Worm (Caenorhabditis elegans): Measurements from ENCODE around the gene F14H3.12.

The F14H3.12 gene

DNA sequence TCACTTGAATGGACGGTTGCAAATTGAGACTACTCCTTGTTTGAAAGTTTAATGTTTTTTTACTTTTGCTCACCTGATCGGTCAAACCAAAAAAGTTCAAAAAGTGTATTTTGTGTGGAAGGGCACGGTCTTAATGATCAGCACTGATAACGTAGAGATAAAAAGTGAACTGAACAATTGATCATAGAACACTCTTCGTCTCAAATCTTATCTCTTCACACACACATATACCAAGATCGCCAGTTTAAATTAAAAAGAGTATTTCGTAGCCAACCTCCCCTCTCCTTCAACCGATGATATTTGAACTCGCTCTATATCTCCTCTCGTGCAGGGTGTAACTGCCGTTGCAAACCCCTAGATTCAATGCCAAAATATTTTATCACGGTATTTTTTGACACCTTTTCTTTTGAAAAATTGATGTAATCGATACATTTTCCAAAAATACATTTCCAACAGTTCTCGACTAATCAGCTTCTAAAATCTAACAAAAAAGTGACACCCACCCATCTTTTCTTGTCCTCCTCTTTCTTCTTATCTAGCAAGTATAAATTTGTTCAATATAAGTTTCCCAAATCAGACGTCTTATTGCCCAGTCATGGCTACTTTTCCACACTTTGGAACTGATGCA is 25.1 kb upstream of the F14H3.12 start, which contains the start of gene cth-1:
cth-1 (plus strand) TSS at position 578 of the 628 bp plus-strand sequence.
- no peak for TF ChIP-seq tbx-37 (GFP tag; conservative IDR thresholded peaks at IDR 0.05)
- TF ChIP-seq B0310.2 (tag; optimal IDR thresholded peaks at IDR 0.05) = no peak
- TF ChIP-seq ceh-13 (GFP tag; optimal IDR thresholded peaks at IDR 0.05) = no peak
- no peak for TF ChIP-seq tra-4 (tag; optimal IDR thresholded peaks at IDR 0.05)
- TF ChIP-seq tbx-11 (GFP tag; IDR thresholded peaks at IDR 0.05) = no peak
- no peak for TF ChIP-seq F13C5.2 (tag; optimal IDR thresholded peaks at IDR 0.05)
- TF ChIP-seq hmbx-1 (tag; optimal IDR thresholded peaks at IDR 0.05) = no peak
- no peak for TF ChIP-seq ama-1 (optimal IDR thresholded peaks at IDR 0.05)
- no peak for TF ChIP-seq hnd-1 (tag; optimal IDR thresholded peaks at IDR 0.05)
- TF ChIP-seq hmg-4 (GFP tag; optimal IDR thresholded peaks at IDR 0.05) = no peak
- no peak for TF ChIP-seq sea-1 (GFP tag; conservative IDR thresholded peaks at IDR 0.05)
- TF ChIP-seq ceh-36 (tag; optimal IDR thresholded peaks at IDR 0.05) = no peak
- no peak for TF ChIP-seq flt-1 (GFP tag; IDR thresholded peaks at IDR 0.05)
- no peak for TF ChIP-seq scrt-1 (GFP tag; IDR thresholded peaks at IDR 0.05)
- no peak for TF ChIP-seq aly-1 (tag; optimal IDR thresholded peaks at IDR 0.05)
- no peak for TF ChIP-seq pes-1 (GFP tag; IDR thresholded peaks at IDR 0.05)
- no peak for TF ChIP-seq ets-7 (tag; optimal IDR thresholded peaks at IDR 0.05)

DNA sequence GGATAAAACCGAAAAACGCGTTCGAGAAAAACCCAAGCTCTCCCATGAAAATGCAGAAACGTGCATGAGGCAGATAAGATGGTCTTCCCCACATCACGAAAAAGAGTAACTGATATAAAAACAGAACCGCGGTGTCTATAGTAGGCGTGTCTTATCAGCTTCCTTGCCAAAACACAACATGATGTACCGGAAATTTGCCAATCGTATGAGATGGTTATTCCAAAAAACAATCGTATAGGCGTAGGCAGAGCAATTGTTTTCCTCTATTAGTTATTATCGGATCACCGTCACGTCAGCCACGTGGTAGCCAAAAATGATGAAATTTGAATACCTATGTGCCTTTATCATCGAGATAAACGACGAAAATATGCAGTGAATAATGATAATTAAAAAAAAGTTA is 24.3 kb upstream of the F14H3.12 start, which contains the start of gene str-7:
str-7 (minus strand) TSS at position 101 of the 400 bp plus-strand sequence.
- TF ChIP-seq tra-4 (tag; optimal IDR thresholded peaks at IDR 0.05) (no peak), hnd-1 (tag; optimal IDR thresholded peaks at IDR 0.05) (no peak), ets-7 (tag; optimal IDR thresholded peaks at IDR 0.05) (no peak), pes-1 (GFP tag; IDR thresholded peaks at IDR 0.05) (no peak), flt-1 (GFP tag; IDR thresholded peaks at IDR 0.05) (no peak), tbx-11 (GFP tag; IDR thresholded peaks at IDR 0.05) (no peak), ceh-13 (GFP tag; optimal IDR thresholded peaks at IDR 0.05) (no peak), tbx-37 (GFP tag; conservative IDR thresholded peaks at IDR 0.05) (no peak), ceh-36 (tag; optimal IDR thresholded peaks at IDR 0.05) (no peak), scrt-1 (GFP tag; IDR thresholded peaks at IDR 0.05) (no peak)

DNA sequence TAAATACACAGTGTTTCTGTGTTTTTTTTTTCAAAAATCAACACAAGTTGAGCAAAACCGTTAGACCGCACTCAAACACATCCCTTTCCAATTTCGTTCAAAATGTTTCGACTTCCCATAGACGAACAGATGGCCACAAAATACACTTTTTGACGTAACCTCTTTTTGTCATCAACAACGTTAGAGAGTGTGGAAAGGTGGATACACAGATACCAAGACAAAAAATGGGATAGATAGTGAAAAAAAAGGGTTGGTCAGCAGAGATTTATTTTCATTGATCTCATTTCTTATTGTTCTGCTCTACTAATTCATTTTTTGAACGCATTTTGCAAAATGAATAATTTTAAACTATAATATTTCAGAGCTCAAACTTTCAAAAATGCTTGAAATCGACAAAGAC is 19.7 kb upstream of the F14H3.12 start:
- no peak for TF ChIP-seq sea-1 (GFP tag; conservative IDR thresholded peaks at IDR 0.05)
- TF ChIP-seq tbx-11 (GFP tag; IDR thresholded peaks at IDR 0.05) = no peak
- no peak for TF ChIP-seq F13C5.2 (tag; optimal IDR thresholded peaks at IDR 0.05)
- no peak for TF ChIP-seq hmg-4 (GFP tag; optimal IDR thresholded peaks at IDR 0.05)
- no peak for TF ChIP-seq ceh-36 (tag; optimal IDR thresholded peaks at IDR 0.05)
- TF ChIP-seq hnd-1 (tag; optimal IDR thresholded peaks at IDR 0.05) = no peak
- TF ChIP-seq B0310.2 (tag; optimal IDR thresholded peaks at IDR 0.05) = no peak
- TF ChIP-seq ama-1 (optimal IDR thresholded peaks at IDR 0.05) = no peak
- TF ChIP-seq tra-4 (tag; optimal IDR thresholded peaks at IDR 0.05) = no peak
- no peak for TF ChIP-seq aly-1 (tag; optimal IDR thresholded peaks at IDR 0.05)
- no peak for TF ChIP-seq flt-1 (GFP tag; IDR thresholded peaks at IDR 0.05)

ce11 chrV:16094284-16094683 is 19.2 kb upstream of the F14H3.12 start, which contains the start of gene F22B8.7:
TSS of gene F22B8.7 (plus strand) at chrV:16094584.
- TF ChIP-seq flt-1 (GFP tag; IDR thresholded peaks at IDR 0.05) (no peak), tbx-11 (GFP tag; IDR thresholded peaks at IDR 0.05) (no peak), ama-1 (optimal IDR thresholded peaks at IDR 0.05) (no peak), tra-4 (tag; optimal IDR thresholded peaks at IDR 0.05) (no peak), ceh-13 (GFP tag; optimal IDR thresholded peaks at IDR 0.05) (no peak), F13C5.2 (tag; optimal IDR thresholded peaks at IDR 0.05) (no peak), hmg-4 (GFP tag; optimal IDR thresholded peaks at IDR 0.05) (no peak), pes-1 (GFP tag; IDR thresholded peaks at IDR 0.05) (no peak), ceh-36 (tag; optimal IDR thresholded peaks at IDR 0.05) (no peak), hnd-1 (tag; optimal IDR thresholded peaks at IDR 0.05) (no peak), aly-1 (tag; optimal IDR thresholded peaks at IDR 0.05) (no peak)

DNA sequence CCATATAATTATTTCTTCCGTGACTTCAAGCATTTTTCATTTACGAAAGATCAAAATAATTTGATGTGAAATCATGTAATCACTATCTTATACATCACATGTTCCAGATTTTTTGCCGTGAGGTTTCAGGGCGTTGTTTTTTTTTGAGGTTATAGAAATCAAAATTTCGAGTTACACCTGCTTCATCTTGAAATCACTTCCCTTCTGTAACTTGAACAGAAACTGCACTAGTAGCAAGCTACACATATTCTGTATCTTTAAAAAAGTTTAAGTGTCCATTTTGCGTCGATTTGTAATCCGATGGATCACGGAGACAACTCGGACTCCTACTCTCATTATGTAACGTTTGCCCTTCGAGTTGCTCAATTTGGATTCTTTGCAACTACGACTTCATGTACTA is 15.6 kb upstream of the F14H3.12 start, which contains the start of gene F22B8.3:
F22B8.3 (plus strand) TSS at position 301 of the 400 bp plus-strand sequence.
- TF ChIP-seq ama-1 (optimal IDR thresholded peaks at IDR 0.05) = no peak
- TF ChIP-seq aly-1 (tag; optimal IDR thresholded peaks at IDR 0.05) = no peak
- TF ChIP-seq ceh-36 (tag; optimal IDR thresholded peaks at IDR 0.05) = no peak
- no peak for TF ChIP-seq flt-1 (GFP tag; IDR thresholded peaks at IDR 0.05)

DNA sequence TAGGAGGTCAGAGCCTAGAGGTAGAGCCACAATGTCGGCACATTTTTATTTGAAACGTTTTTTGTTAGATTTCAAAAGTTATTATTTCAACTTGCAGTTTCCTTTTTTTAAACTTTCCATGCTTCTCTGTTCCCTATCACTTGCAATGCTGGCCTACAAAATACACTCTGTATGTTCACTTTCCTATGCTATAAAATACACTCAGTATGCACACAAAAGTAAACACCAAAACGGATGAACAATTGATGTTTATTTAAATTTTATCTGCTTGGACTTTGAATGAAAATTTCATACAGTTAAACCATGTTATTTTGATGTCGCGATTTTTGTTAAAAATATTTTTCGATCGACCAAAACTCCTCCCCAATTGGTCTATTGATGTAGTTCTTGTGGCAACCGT is 5.6 kb upstream of the F14H3.12 start:
- TF ChIP-seq hmbx-1 (tag; optimal IDR thresholded peaks at IDR 0.05) (no peak), hmg-4 (GFP tag; optimal IDR thresholded peaks at IDR 0.05) (no peak), ceh-36 (tag; optimal IDR thresholded peaks at IDR 0.05) (no peak), ceh-13 (GFP tag; optimal IDR thresholded peaks at IDR 0.05) (no peak), flt-1 (GFP tag; IDR thresholded peaks at IDR 0.05) (no peak), sea-1 (GFP tag; conservative IDR thresholded peaks at IDR 0.05) (no peak), tbx-11 (GFP tag; IDR thresholded peaks at IDR 0.05) (no peak), tbx-37 (GFP tag; conservative IDR thresholded peaks at IDR 0.05) (no peak)

- no peak for TF ChIP-seq flt-1 (GFP tag; IDR thresholded peaks at IDR 0.05)
- TF ChIP-seq ceh-36 (tag; optimal IDR thresholded peaks at IDR 0.05) = no peak
- no peak for TF ChIP-seq B0310.2 (tag; optimal IDR thresholded peaks at IDR 0.05)
- no peak for TF ChIP-seq hmg-4 (GFP tag; optimal IDR thresholded peaks at IDR 0.05)
- TF ChIP-seq F13C5.2 (tag; optimal IDR thresholded peaks at IDR 0.05) = no peak
- TF ChIP-seq ama-1 (optimal IDR thresholded peaks at IDR 0.05) = no peak
- TF ChIP-seq hmbx-1 (tag; optimal IDR thresholded peaks at IDR 0.05) = no peak
- no peak for TF ChIP-seq sea-1 (GFP tag; conservative IDR thresholded peaks at IDR 0.05)
- TF ChIP-seq tbx-11 (GFP tag; IDR thresholded peaks at IDR 0.05) = no peak
- TF ChIP-seq tbx-37 (GFP tag; conservative IDR thresholded peaks at IDR 0.05) = no peak
- no peak for TF ChIP-seq ceh-13 (GFP tag; optimal IDR thresholded peaks at IDR 0.05)
- no peak for TF ChIP-seq ets-7 (tag; optimal IDR thresholded peaks at IDR 0.05)
- no peak for TF ChIP-seq tra-4 (tag; optimal IDR thresholded peaks at IDR 0.05)
- TF ChIP-seq hnd-1 (tag; optimal IDR thresholded peaks at IDR 0.05) = no peak
- TF ChIP-seq aly-1 (tag; optimal IDR thresholded peaks at IDR 0.05) = no peak
- no peak for TF ChIP-seq scrt-1 (GFP tag; IDR thresholded peaks at IDR 0.05)
- TF ChIP-seq pes-1 (GFP tag; IDR thresholded peaks at IDR 0.05) = no peak
Measured at ce11 chrV:16080039-16080438, 4.9 kb upstream of the F14H3.12 start.
